Fruit fly (Drosophila melanogaster): ENCODE results near the gene Marcal1.

dm6 chr2L:4930541-4930940 lies 24.8 kb upstream of the Marcal1 start:
- TF ChIP-seq CTCF (optimal IDR thresholded peaks at IDR 0.05) (no peak), CG8478 (optimal IDR thresholded peaks at IDR 0.05) (no peak)

All from S2 (cell line).